Worm (Caenorhabditis elegans): ENCODE data around the gene K04D7.6.

DNA sequence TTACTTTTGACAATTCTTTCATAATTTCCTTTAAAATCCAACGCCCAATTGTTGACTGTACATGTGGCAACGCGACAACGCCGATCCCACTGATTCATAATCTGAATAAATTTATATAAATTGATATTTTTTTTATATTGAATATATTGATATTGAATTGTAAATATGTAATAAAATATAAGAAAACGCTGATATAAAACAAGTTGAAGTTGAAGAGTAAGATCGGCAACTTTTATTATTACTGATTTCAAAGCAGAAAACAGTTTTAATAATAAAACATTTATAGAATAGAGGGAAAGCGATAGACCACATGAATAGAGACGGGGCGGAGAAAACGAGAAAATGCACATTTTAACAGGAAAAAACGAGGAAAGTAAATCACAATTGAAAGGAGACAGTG lies 13.1 kb upstream of the K04D7.6 start, which contains the start of gene qns-1:
- TF ChIP-seq elt-3 (tag; optimal IDR thresholded peaks at IDR 0.05) (no peak), lsy-2 (tag; optimal IDR thresholded peaks at IDR 0.05) (no peak)

Measured in whole organism, L1 larva.